Worm (Caenorhabditis elegans) whole organism, L4 larva: ENCODE measurements around the gene arrd-22.

Source experiments
- F44E2.7 ChIP-seq: fragments of 200-800 bp; sonication (Bioruptor generic); IDR thresholded peaks from 2 replicates; pipeline ENCODE4 v2.1.2; 2022; ENCODE audit warnings: missing genetic modification characterization, missing compliant biosample characterization
- F49E8.2 ChIP-seq: sonication (generic microtip); optimal IDR thresholded peaks from 2 replicates; lab custom pipeline; 2016; ENCODE audit warnings: missing compliant biosample characterization, mild to moderate bottlenecking, missing genetic modification characterization, borderline replicate concordance
- T20F7.1 ChIP-seq: fragments of 200-800 bp; sonication (Bioruptor generic); optimal IDR thresholded peaks from 2 replicates; lab custom pipeline; 2018; ENCODE audit warnings: mild to moderate bottlenecking, missing genetic modification characterization, missing compliant biosample characterization
- Y48G9A.11 ChIP-seq: fragments of 200-800 bp; sonication (Bioruptor generic); IDR thresholded peaks from 2 replicates; pipeline ENCODE4 v1.3.6; 2022; ENCODE audit warnings: missing genetic modification reagents, missing genetic modification characterization, missing compliant biosample characterization
- ZK337.2 ChIP-seq: fragments of 200-800 bp; sonication (Bioruptor generic); IDR thresholded peaks from 2 replicates; pipeline ENCODE4 v1.3.6; 2022; ENCODE audit warnings: missing genetic modification reagents, missing genetic modification characterization, missing compliant biosample characterization
- aha-1 ChIP-seq: fragments of 150-350 bp; peaks from one replicate; lab custom pipeline; 2014; ENCODE audit warnings: missing biosample characterization, missing genetic modification characterization
- ama-1 ChIP-seq: fragments of 150-350 bp; optimal IDR thresholded peaks from 2 replicates; lab custom pipeline; 2014; ENCODE audit warnings: inconsistent platforms, mixed read lengths
- cey-2 ChIP-seq: sonication (generic microtip); optimal IDR thresholded peaks from 3 replicates; lab custom pipeline; 2017; ENCODE audit warnings: missing genetic modification characterization, mild to moderate bottlenecking, missing compliant biosample characterization, antibody characterized with exemption, borderline replicate concordance; ENCODE audit not compliant: insufficient read depth
- daf-19 ChIP-seq: fragments of 200-800 bp; sonication (Bioruptor generic); conservative IDR thresholded peaks from 2 replicates; pipeline ENCODE4 v1.3.6; 2022; ENCODE audit warnings: missing genetic modification characterization, missing compliant biosample characterization
- dmd-6 ChIP-seq: fragments of 200-800 bp; sonication (Bioruptor generic); IDR thresholded peaks from 2 replicates; pipeline ENCODE4 v1.3.6; 2022; ENCODE audit warnings: missing genetic modification reagents, missing genetic modification characterization, missing compliant biosample characterization
- dpl-1 ChIP-seq: fragments of 150-350 bp; optimal IDR thresholded peaks from 2 replicates; lab custom pipeline; 2014; ENCODE audit warnings: missing biosample characterization, missing genetic modification reagents, missing genetic modification characterization
- dve-1 ChIP-seq: sonication (generic microtip); optimal IDR thresholded peaks from 2 replicates; lab custom pipeline; 2017; ENCODE audit warnings: antibody characterized with exemption, mild to moderate bottlenecking, missing genetic modification characterization, missing compliant biosample characterization; ENCODE audit not compliant: insufficient read depth
- egl-27 ChIP-seq: sonication (generic microtip); optimal IDR thresholded peaks from 3 replicates; lab custom pipeline; 2017; ENCODE audit warnings: missing biosample characterization, missing genetic modification reagents, missing genetic modification characterization
- hmg-1.1 ChIP-seq: fragments of 200-800 bp; sonication (Bioruptor generic); IDR thresholded peaks from 2 replicates; pipeline ENCODE4 v1.3.6; 2022; ENCODE audit warnings: missing genetic modification reagents, missing genetic modification characterization, missing compliant biosample characterization
- jun-1 ChIP-seq: fragments of 150-350 bp; optimal IDR thresholded peaks from 2 replicates; lab custom pipeline; 2014; ENCODE audit warnings: missing biosample characterization, missing genetic modification reagents, missing genetic modification characterization
- lin-13 ChIP-seq: fragments of 150-350 bp; optimal IDR thresholded peaks from 2 replicates; lab custom pipeline; 2014; ENCODE audit warnings: missing biosample characterization, missing genetic modification reagents, missing genetic modification characterization
- lin-39 ChIP-seq: fragments of 150-350 bp; optimal IDR thresholded peaks from 2 replicates; lab custom pipeline; 2014; ENCODE audit warnings: missing biosample characterization, missing genetic modification reagents, missing genetic modification characterization
- lsy-2 ChIP-seq, 2 experiments: fragments of 150-350 bp in 1 of 2; sonication (generic microtip) in 1 of 2; optimal IDR thresholded peaks; 2 replicates each; lab custom pipeline; 2014 to 2017; ENCODE audit warnings: missing biosample characterization in 2 of 2, missing genetic modification characterization in 2 of 2
- mep-1 ChIP-seq: fragments of 150-350 bp; sonication (generic microtip); optimal IDR thresholded peaks from 3 replicates; lab custom pipeline; 2014; ENCODE audit warnings: missing biosample characterization, missing genetic modification characterization
- mxl-3 ChIP-seq: fragments of 200-800 bp; sonication (Bioruptor generic); optimal IDR thresholded peaks from 2 replicates; lab custom pipeline; 2018; ENCODE audit warnings: mild to moderate bottlenecking, missing genetic modification characterization, missing compliant biosample characterization
- nhr-10 ChIP-seq: fragments of 150-350 bp; optimal IDR thresholded peaks from 2 replicates; lab custom pipeline; 2014; ENCODE audit warnings: missing biosample characterization, missing genetic modification characterization
- nhr-11 ChIP-seq: fragments of 150-350 bp; optimal IDR thresholded peaks from 2 replicates; lab custom pipeline; 2014; ENCODE audit warnings: missing biosample characterization, missing genetic modification characterization
- nhr-237 ChIP-seq: sonication (generic microtip); optimal IDR thresholded peaks from 2 replicates; lab custom pipeline; 2017; ENCODE audit warnings: missing biosample characterization, missing genetic modification characterization
- nhr-42 ChIP-seq: fragments of 200-800 bp; sonication (Bioruptor generic); IDR thresholded peaks from 2 replicates; pipeline ENCODE4 v1.3.6; 2022; ENCODE audit warnings: missing genetic modification characterization, missing compliant biosample characterization
- nhr-76 ChIP-seq: fragments of 150-350 bp; optimal IDR thresholded peaks from 2 replicates; lab custom pipeline; 2014; ENCODE audit warnings: missing biosample characterization, missing genetic modification characterization
- pha-4 ChIP-seq, 2 experiments: fragments of 150-350 bp in 1 of 2; fragments of 200-800 bp in 1 of 2; sonication (Bioruptor generic) in 1 of 2; IDR thresholded peaks in 1 of 2; optimal IDR thresholded peaks in 1 of 2; 2 replicates each; pipeline versions ENCODE4 v1.3.6 to Lab custom; 2014 to 2022; ENCODE audit warnings: missing genetic modification characterization in 2 of 2, missing genetic modification reagents in 2 of 2, missing biosample characterization in 1 of 2, missing compliant biosample characterization in 1 of 2
- sdz-12 ChIP-seq: fragments of 200-800 bp; sonication (Bioruptor generic); optimal IDR thresholded peaks from 2 replicates; lab custom pipeline; 2018; ENCODE audit warnings: mild to moderate bottlenecking, missing genetic modification characterization, missing compliant biosample characterization
- unc-62 ChIP-seq, 3 experiments: fragments of 150-350 bp in 1 of 3; sonication (generic microtip); optimal IDR thresholded peaks in 2 of 3; peaks in 1 of 3; 1 replicate in 1 of 3; 2 replicates in 2 of 3; lab custom pipeline; 2014 to 2017; ENCODE audit warnings: missing biosample characterization in 3 of 3, missing genetic modification characterization in 3 of 3, missing genetic modification reagents in 3 of 3, missing genotype in 1 of 3
- zip-11 ChIP-seq: fragments of 200-800 bp; sonication (Bioruptor generic); IDR thresholded peaks from 2 replicates; pipeline ENCODE4 v1.3.6; 2022; ENCODE audit warnings: missing genetic modification characterization, missing compliant biosample characterization
- ztf-11 ChIP-seq: fragments of 150-350 bp; optimal IDR thresholded peaks from 2 replicates; lab custom pipeline; 2014; ENCODE audit warnings: missing biosample characterization, missing genetic modification characterization

The arrd-22 gene

DNA sequence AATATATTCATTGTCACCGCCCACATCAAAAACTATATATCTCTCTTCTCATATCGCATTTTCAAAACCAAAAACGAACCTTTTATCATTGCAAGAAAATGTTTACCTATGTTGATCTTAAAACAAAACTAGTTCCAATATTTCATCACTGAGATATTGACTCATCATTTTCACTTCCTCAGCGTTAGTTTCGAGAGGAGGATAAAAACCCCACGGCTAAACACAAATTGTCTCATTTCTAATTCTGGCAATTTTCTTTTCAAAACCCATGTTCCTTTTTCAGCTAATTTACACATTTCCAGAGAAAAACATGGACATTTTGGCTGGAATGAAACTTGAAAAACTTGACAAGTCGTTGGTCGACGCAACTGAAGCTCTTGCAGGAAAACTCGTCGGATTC lies 1.7 kb upstream of the arrd-22 start, which contains the start of gene T20D4.7:
TSS of gene T20D4.7 (plus strand) at position 301 of the 400 bp plus-strand sequence.
- TF ChIP-seq ama-1, result no peak
- no peak for TF ChIP-seq unc-62 (GFP tag; optimal IDR thresholded peaks at IDR 0.05 in 1 of 2; lab: Kevin White, UChicago)
- no peak for TF ChIP-seq unc-62 (tag; optimal IDR thresholded peaks at IDR 0.05; lab: Kevin White, UChicago)
- TF ChIP-seq zip-11 (GFP tag; lab: Robert Waterston, UW), result no peak
- TF ChIP-seq pha-4 (GFP tag; IDR thresholded peaks at IDR 0.05; lab: Robert Waterston, UW), result no peak
- TF ChIP-seq pha-4 (tag; optimal IDR thresholded peaks at IDR 0.05; lab: Kevin White, UChicago), result no peak

DNA sequence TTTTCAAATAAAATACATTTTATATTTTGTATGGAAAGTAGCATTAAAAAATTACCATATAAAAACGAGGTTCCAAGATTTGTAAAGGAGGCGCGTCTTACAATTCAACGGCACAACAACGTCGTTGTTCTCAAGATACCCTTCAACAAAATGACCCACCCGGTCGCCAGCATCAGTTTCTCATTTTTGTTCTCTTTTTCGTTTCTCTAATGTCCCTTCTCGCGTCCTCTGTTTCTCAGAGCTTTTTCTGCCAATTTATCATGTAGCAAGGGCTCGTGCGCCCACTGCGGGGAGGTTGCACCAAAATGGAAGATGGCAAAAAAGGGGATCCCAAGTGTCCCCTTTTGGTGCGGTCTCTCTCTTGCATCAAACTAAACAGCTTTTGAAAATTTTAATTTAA lies 822 bp upstream of the arrd-22 start:
- TF ChIP-seq nhr-237 (tag; lab: Kevin White, UChicago) (no peak), unc-62 (GFP tag; optimal IDR thresholded peaks at IDR 0.05 in 1 of 2; lab: Kevin White, UChicago) (peak in 1 of 2 experiments; percentile 61), unc-62 (tag; optimal IDR thresholded peaks at IDR 0.05; lab: Kevin White, UChicago) (no peak), aha-1 (peak; percentile 81), ZK337.2 (GFP tag; lab: Robert Waterston, UW) (0 out of 2 replicates have a peak, but pooled peaks have one; percentile 7)

DNA sequence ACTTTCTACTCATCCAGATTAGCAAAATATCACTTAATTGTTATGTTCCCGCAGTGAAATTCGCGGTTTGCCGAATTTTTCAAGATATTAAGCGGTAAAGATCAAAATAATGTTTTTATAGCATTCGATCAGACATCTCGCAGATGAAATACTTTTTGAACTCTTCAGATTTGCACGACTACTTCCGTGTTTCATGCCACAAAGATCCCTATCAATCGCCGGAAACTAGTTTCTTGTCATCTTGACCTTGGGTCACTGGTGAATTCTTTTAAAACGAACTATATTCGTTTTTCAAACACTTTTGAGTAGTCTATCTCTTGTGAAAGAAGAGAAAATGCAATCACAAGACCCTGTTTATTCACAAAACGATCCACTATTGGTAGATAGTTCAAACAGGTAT lies 2.7 kb downstream of the arrd-22 start, which contains the start of gene txt-11:
TSS of gene txt-11 (plus strand) at position 301 of the 400 bp plus-strand sequence.
- TF ChIP-seq dmd-6 (GFP tag; lab: Robert Waterston, UW) (0 out of 2 replicates have a peak, but pooled peaks have one; percentile 15), F44E2.7 (GFP tag; lab: Robert Waterston, UW) (no peak)

DNA sequence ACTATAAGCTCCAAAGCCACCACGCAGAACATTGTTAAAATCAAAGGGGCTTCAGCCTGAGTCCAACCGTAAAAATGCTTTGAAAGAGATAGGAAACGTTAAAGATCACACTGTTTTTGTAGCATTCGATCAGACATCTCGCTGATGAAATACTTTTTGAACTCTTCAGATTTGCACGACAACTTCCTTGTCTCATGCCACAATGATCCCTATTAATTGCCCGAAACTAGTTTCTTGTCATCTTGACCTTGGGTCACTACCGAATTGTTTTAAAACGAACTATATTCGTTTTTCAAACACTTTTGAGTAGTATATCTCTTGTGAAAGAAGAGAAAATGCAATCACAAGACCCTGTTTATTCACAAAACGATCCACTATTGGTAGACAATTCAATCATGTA lies 7.6 kb downstream of the arrd-22 start, which contains the start of gene T20D4.3:
TSS of gene T20D4.3 (plus strand) at position 301 of the 400 bp plus-strand sequence.
- no peak for TF ChIP-seq egl-27
- no peak for TF ChIP-seq lin-13 (GFP tag; lab: Kevin White, UChicago)
- peak in 1 of 2 experiments; percentile 61 for TF ChIP-seq unc-62 (GFP tag; optimal IDR thresholded peaks at IDR 0.05 in 1 of 2; lab: Kevin White, UChicago)
- no peak for TF ChIP-seq unc-62 (tag; optimal IDR thresholded peaks at IDR 0.05; lab: Kevin White, UChicago)

DNA sequence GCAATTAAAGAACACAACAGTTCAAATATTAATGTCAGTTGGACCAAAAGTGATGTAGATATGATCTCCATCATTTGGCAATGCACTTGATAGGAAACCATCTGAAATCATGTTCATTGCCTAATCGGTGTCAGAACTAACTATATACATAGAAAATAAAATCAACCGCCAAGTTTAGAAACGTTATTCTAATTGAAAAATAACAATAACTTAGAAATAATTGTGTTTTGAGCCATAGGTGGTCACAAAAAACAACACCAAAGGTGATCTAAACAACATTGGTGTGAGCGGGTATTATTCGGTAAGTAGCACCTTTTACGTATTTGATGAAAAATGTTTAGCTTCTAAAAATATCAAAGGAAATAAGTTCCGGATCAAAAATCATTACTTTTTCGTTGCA lies 14.0 kb downstream of the arrd-22 start, which contains the start of gene srab-21:
TSS of gene srab-21 (minus strand) at position 101 of the 400 bp plus-strand sequence.
- TF ChIP-seq ztf-11 (no peak), unc-62 (GFP tag; optimal IDR thresholded peaks at IDR 0.05 in 1 of 2; lab: Kevin White, UChicago) (peak in 1 of 2 experiments; percentile 15), unc-62 (tag; optimal IDR thresholded peaks at IDR 0.05; lab: Kevin White, UChicago) (no peak)
- TF ChIP-seq, all 104 proteins: peak for 1

DNA sequence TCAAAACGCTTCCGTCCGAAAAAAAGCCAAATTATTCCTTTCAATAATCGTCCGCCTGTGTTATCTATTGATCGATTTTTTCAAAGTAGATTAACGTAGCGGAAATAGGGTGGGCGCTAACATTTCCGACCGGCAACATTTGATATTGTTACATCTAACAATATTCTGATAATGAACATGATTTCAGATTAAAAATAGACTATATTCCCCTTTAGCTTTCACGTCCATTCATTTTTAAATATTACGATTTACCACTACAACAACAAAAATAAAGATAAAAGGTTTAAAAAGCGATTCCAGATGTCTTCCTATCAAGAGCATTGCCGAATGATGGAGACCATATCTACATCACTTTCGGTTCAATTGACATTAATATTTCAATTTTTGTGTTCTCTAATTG lies 15.8 kb downstream of the arrd-22 start, which contains the start of gene srab-22:
TSS of gene srab-22 (plus strand) at position 301 of the 400 bp plus-strand sequence.
- no peak for TF ChIP-seq hmg-1.1
- no peak for TF ChIP-seq daf-19 (GFP tag; lab: Robert Waterston, UW)
- TF ChIP-seq nhr-76 (tag; lab: Kevin White, UChicago), result no peak
- TF ChIP-seq dve-1 (tag; lab: Kevin White, UChicago), result no peak
- no peak for TF ChIP-seq lsy-2 (tag; optimal IDR thresholded peaks at IDR 0.05; lab: Kevin White, UChicago)
- peak in 1 of 2 experiments; percentile 14 for TF ChIP-seq unc-62 (GFP tag; optimal IDR thresholded peaks at IDR 0.05 in 1 of 2; lab: Kevin White, UChicago)
- TF ChIP-seq unc-62 (tag; optimal IDR thresholded peaks at IDR 0.05; lab: Kevin White, UChicago), result no peak
- no peak for TF ChIP-seq sdz-12 (GFP tag; lab: Kevin White, UChicago)
- TF ChIP-seq egl-27, result no peak
- TF ChIP-seq T20F7.1 (GFP tag; lab: Kevin White, UChicago), result no peak
- TF ChIP-seq, all 104 proteins: peak for 1

DNA sequence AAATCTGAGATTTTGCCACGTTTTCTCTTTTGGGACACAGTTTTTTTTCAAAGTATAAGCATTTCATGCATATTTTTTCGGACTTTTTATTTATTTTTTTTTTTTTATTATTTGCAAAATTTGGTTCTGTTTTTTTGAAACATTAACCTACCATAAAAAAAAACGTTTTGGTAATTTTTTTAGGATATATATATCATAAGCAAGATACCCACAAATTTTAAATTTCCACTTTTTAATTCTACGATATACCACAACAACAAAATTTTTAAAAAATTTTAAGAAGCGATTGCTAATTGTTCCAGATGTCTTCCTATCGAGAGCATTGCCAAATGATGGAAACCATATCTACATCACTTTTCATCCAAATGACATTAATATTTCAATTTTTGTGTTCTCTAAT lies 18.4 kb downstream of the arrd-22 start, which contains the start of gene srab-20:
TSS of gene srab-20 (plus strand) at position 301 of the 400 bp plus-strand sequence.
- TF ChIP-seq mep-1 (tag; lab: Kevin White, UChicago) (no peak), jun-1 (no peak), mxl-3 (GFP tag; lab: Kevin White, UChicago) (no peak), Y48G9A.11 (GFP tag; lab: Robert Waterston, UW) (no peak), lsy-2 (tag; optimal IDR thresholded peaks at IDR 0.05; lab: Kevin White, UChicago) (no peak), nhr-10 (tag; lab: Kevin White, UChicago) (no peak), dpl-1 (GFP tag; lab: Kevin White, UChicago) (no peak), F44E2.7 (GFP tag; lab: Robert Waterston, UW) (no peak), nhr-11 (tag; lab: Kevin White, UChicago) (no peak), lin-39 (tag; lab: Kevin White, UChicago) (no peak), nhr-42 (GFP tag; lab: Robert Waterston, UW) (no peak), F49E8.2 (tag; lab: Kevin White, UChicago) (no peak), cey-2 (tag; lab: Kevin White, UChicago) (no peak)
